Worm (Caenorhabditis elegans) whole organism, late embryonic: ENCODE data around the gene col-85.

Source experiments
- C08G9.2 ChIP-seq: sonication (generic microtip); optimal IDR thresholded peaks from 2 replicates; lab custom pipeline; 2016; ENCODE audit warnings: mild to moderate bottlenecking, missing genetic modification characterization, moderate library complexity, missing compliant biosample characterization
- F13H6.1 ChIP-seq: sonication (generic microtip); optimal IDR thresholded peaks from 2 replicates; lab custom pipeline; 2016; ENCODE audit warnings: missing genetic modification characterization, missing compliant biosample characterization
- K09A11.1 ChIP-seq: sonication (generic microtip); optimal IDR thresholded peaks from 2 replicates; lab custom pipeline; 2017; ENCODE audit warnings: antibody characterized with exemption, mild to moderate bottlenecking, missing genetic modification characterization, missing compliant biosample characterization; ENCODE audit not compliant: insufficient read depth
- T23F11.4 ChIP-seq: fragments of 200-800 bp; sonication (Bioruptor generic); optimal IDR thresholded peaks from 2 replicates; lab custom pipeline; 2018; ENCODE audit warnings: mild to moderate bottlenecking, missing genetic modification characterization, missing compliant biosample characterization
- Y22D7AL.16 ChIP-seq: sonication (generic microtip); optimal IDR thresholded peaks from 2 replicates; lab custom pipeline; 2016; ENCODE audit warnings: missing genetic modification characterization, missing compliant biosample characterization
- ama-1 ChIP-seq: fragments of 150-350 bp; optimal IDR thresholded peaks from 2 replicates; lab custom pipeline; 2014
- ceh-14 ChIP-seq: sonication (generic microtip); optimal IDR thresholded peaks from 2 replicates; lab custom pipeline; 2016; ENCODE audit warnings: missing genotype, missing genetic modification characterization, missing compliant biosample characterization
- ceh-18 ChIP-seq: sonication (generic microtip); optimal IDR thresholded peaks from 2 replicates; lab custom pipeline; 2016; ENCODE audit warnings: missing genetic modification characterization, missing compliant biosample characterization
- ceh-2 ChIP-seq: sonication (generic microtip); optimal IDR thresholded peaks from 2 replicates; lab custom pipeline; 2016; ENCODE audit warnings: missing genotype, missing genetic modification characterization, missing compliant biosample characterization
- ceh-24 ChIP-seq: sonication (generic microtip); optimal IDR thresholded peaks from 2 replicates; lab custom pipeline; 2016; ENCODE audit warnings: mild to moderate bottlenecking, missing genetic modification characterization, missing compliant biosample characterization
- ceh-30 ChIP-seq: fragments of 150-350 bp; optimal IDR thresholded peaks from 2 replicates; lab custom pipeline; 2014; ENCODE audit warnings: missing biosample characterization, missing genetic modification characterization
- ceh-31 ChIP-seq: sonication (generic microtip); optimal IDR thresholded peaks from 2 replicates; lab custom pipeline; 2016; ENCODE audit warnings: missing genetic modification characterization, missing compliant biosample characterization
- ceh-34 ChIP-seq: sonication (generic microtip); optimal IDR thresholded peaks from 2 replicates; lab custom pipeline; 2016; ENCODE audit warnings: mild to moderate bottlenecking, missing genetic modification characterization, missing compliant biosample characterization
- ceh-45 ChIP-seq: fragments of 200-800 bp; sonication (Bioruptor generic); IDR thresholded peaks from 2 replicates; pipeline ENCODE4 v1.3.6; 2022; ENCODE audit warnings: missing genetic modification reagents, missing genetic modification characterization, missing compliant biosample characterization
- ceh-48 ChIP-seq: sonication (generic microtip); optimal IDR thresholded peaks from 2 replicates; lab custom pipeline; 2016; ENCODE audit warnings: missing genetic modification characterization, inconsistent platforms, missing compliant biosample characterization
- ceh-9 ChIP-seq: sonication (generic microtip); optimal IDR thresholded peaks from 2 replicates; lab custom pipeline; 2016; ENCODE audit warnings: mild to moderate bottlenecking, missing genetic modification characterization, inconsistent platforms, missing compliant biosample characterization
- che-1 ChIP-seq: sonication (generic microtip); optimal IDR thresholded peaks from 2 replicates; lab custom pipeline; 2016; ENCODE audit warnings: mild to moderate bottlenecking, missing genetic modification characterization, missing compliant biosample characterization
- dmd-4 ChIP-seq: sonication (generic microtip); optimal IDR thresholded peaks from 2 replicates; lab custom pipeline; 2016; ENCODE audit warnings: borderline replicate concordance, missing genetic modification characterization, missing compliant biosample characterization
- dve-1 ChIP-seq: sonication (generic microtip); optimal IDR thresholded peaks from 2 replicates; lab custom pipeline; 2017; ENCODE audit warnings: antibody characterized with exemption, mild to moderate bottlenecking, missing genetic modification characterization, missing compliant biosample characterization
- elt-2 ChIP-seq: sonication (generic microtip); optimal IDR thresholded peaks from 2 replicates; lab custom pipeline; 2016; ENCODE audit warnings: missing genetic modification reagents, missing genetic modification characterization, missing compliant biosample characterization
- elt-4 ChIP-seq: sonication (generic microtip); optimal IDR thresholded peaks from 2 replicates; lab custom pipeline; 2016; ENCODE audit warnings: missing genetic modification characterization, missing compliant biosample characterization
- fax-1 ChIP-seq: sonication (generic microtip); optimal IDR thresholded peaks from 2 replicates; lab custom pipeline; 2016; ENCODE audit warnings: missing genotype, missing genetic modification characterization, missing compliant biosample characterization
- fkh-10 ChIP-seq: fragments of 150-350 bp; optimal IDR thresholded peaks from 2 replicates; lab custom pipeline; 2014; ENCODE audit warnings: missing biosample characterization, missing genetic modification reagents, missing genetic modification characterization
- hlh-13 ChIP-seq: fragments of 200-800 bp; sonication (Bioruptor generic); optimal IDR thresholded peaks from 2 replicates; lab custom pipeline; 2018; ENCODE audit warnings: mild to moderate bottlenecking, missing genetic modification characterization, missing compliant biosample characterization
- hlh-30 ChIP-seq: sonication (generic microtip); optimal IDR thresholded peaks from 2 replicates; lab custom pipeline; 2017; ENCODE audit warnings: antibody characterized with exemption, missing genetic modification characterization, missing compliant biosample characterization; ENCODE audit not compliant: insufficient read depth
- hlh-6 ChIP-seq: sonication (generic microtip); optimal IDR thresholded peaks from 2 replicates; lab custom pipeline; 2016; ENCODE audit warnings: missing genotype, missing genetic modification characterization, missing compliant biosample characterization
- hlh-8 ChIP-seq: sonication (generic microtip); optimal IDR thresholded peaks from 2 replicates; lab custom pipeline; 2016; ENCODE audit warnings: missing genotype, missing genetic modification characterization, missing compliant biosample characterization
- lin-11 ChIP-seq: fragments of 200-800 bp; sonication (Bioruptor generic); optimal IDR thresholded peaks from 2 replicates; lab custom pipeline; 2018; ENCODE audit warnings: mild to moderate bottlenecking, missing genetic modification characterization, missing compliant biosample characterization
- madf-2 ChIP-seq: sonication (generic microtip); optimal IDR thresholded peaks from 2 replicates; lab custom pipeline; 2017; ENCODE audit warnings: missing genetic modification characterization, missing compliant biosample characterization
- nfya-1 ChIP-seq: sonication (generic microtip); optimal IDR thresholded peaks from 2 replicates; lab custom pipeline; 2017; ENCODE audit warnings: missing genetic modification characterization, mild to moderate bottlenecking, missing compliant biosample characterization, antibody characterized with exemption, moderate library complexity
- nhr-232 ChIP-seq: sonication (generic microtip); optimal IDR thresholded peaks from 2 replicates; lab custom pipeline; 2016; ENCODE audit warnings: missing genetic modification characterization, missing compliant biosample characterization
- npax-4 ChIP-seq: sonication (generic microtip); optimal IDR thresholded peaks from 2 replicates; lab custom pipeline; 2016; ENCODE audit warnings: missing genetic modification characterization, missing compliant biosample characterization
- pag-3 ChIP-seq: sonication (generic microtip); optimal IDR thresholded peaks from 2 replicates; lab custom pipeline; 2016; ENCODE audit warnings: missing compliant biosample characterization, missing genetic modification characterization, borderline replicate concordance
- pha-2 ChIP-seq: sonication (generic microtip); optimal IDR thresholded peaks from 2 replicates; lab custom pipeline; 2017; ENCODE audit warnings: mild to moderate bottlenecking, missing genetic modification characterization, missing compliant biosample characterization
- pros-1 ChIP-seq: fragments of 150-350 bp; optimal IDR thresholded peaks from 2 replicates; lab custom pipeline; 2014; ENCODE audit warnings: missing biosample characterization, missing genetic modification reagents, missing genetic modification characterization
- rnt-1 ChIP-seq: sonication (generic microtip); optimal IDR thresholded peaks from 2 replicates; lab custom pipeline; 2016; ENCODE audit warnings: missing genetic modification characterization, missing compliant biosample characterization
- sdc-2 ChIP-seq: sonication (generic microtip); optimal IDR thresholded peaks from 2 replicates; lab custom pipeline; 2016; ENCODE audit warnings: missing genotype, missing genetic modification characterization, missing compliant biosample characterization
- syd-9 ChIP-seq: sonication (generic microtip); optimal IDR thresholded peaks from 2 replicates; lab custom pipeline; 2016; ENCODE audit warnings: mild to moderate bottlenecking, missing genetic modification characterization, moderate library complexity, missing compliant biosample characterization
- tbx-2 ChIP-seq: sonication (generic microtip); optimal IDR thresholded peaks from 2 replicates; lab custom pipeline; 2016; ENCODE audit warnings: missing genetic modification characterization, missing compliant biosample characterization
- ttx-3 ChIP-seq: sonication (generic microtip); optimal IDR thresholded peaks from 2 replicates; lab custom pipeline; 2016; ENCODE audit warnings: missing genetic modification reagents, missing genetic modification characterization, missing compliant biosample characterization
- unc-42 ChIP-seq: sonication (generic microtip); optimal IDR thresholded peaks from 2 replicates; lab custom pipeline; 2016; ENCODE audit warnings: missing genotype, missing genetic modification characterization, missing compliant biosample characterization
- unc-55 ChIP-seq: sonication (generic microtip); optimal IDR thresholded peaks from 2 replicates; lab custom pipeline; 2017; ENCODE audit warnings: missing biosample characterization, missing genetic modification reagents, missing genetic modification characterization
- unc-86 ChIP-seq: sonication (generic microtip); optimal IDR thresholded peaks from 2 replicates; lab custom pipeline; 2016; ENCODE audit warnings: missing genetic modification characterization, missing compliant biosample characterization
- zip-5 ChIP-seq: sonication (generic microtip); optimal IDR thresholded peaks from 2 replicates; lab custom pipeline; 2016; ENCODE audit warnings: missing genetic modification characterization, missing compliant biosample characterization
- ztf-16 ChIP-seq: sonication (generic microtip); optimal IDR thresholded peaks from 2 replicates; lab custom pipeline; 2017; ENCODE audit warnings: missing genetic modification characterization, missing compliant biosample characterization

The col-85 gene

ce11 chrII:12496981-12497380 is 2.1 kb upstream of the col-85 start, which contains the start of gene T21B4.3:
Gene T21B4.3, minus strand, starts transcription at chrII:12497081.
- TF ChIP-seq hlh-13 (GFP tag; lab: Kevin White, UChicago) (no peak), npax-4 (no peak), ceh-31 (tag; lab: Kevin White, UChicago) (no peak), Y22D7AL.16 (tag; lab: Kevin White, UChicago) (no peak)

ce11 chrII:12494067-12494477 is 823 bp downstream of the col-85 start:
- no peak for TF ChIP-seq ceh-45 (GFP tag; lab: Robert Waterston, UW)
- no peak for TF ChIP-seq sdc-2 (tag; lab: Kevin White, UChicago)
- TF ChIP-seq ceh-24 (tag; lab: Kevin White, UChicago): no peak
- TF ChIP-seq Y22D7AL.16 (tag; lab: Kevin White, UChicago): no peak
- no peak for TF ChIP-seq hlh-13 (GFP tag; lab: Kevin White, UChicago)
- TF ChIP-seq ztf-16 (tag; lab: Kevin White, UChicago): no peak
- TF ChIP-seq rnt-1 (tag; lab: Kevin White, UChicago): no peak
- no peak for TF ChIP-seq che-1 (tag; lab: Kevin White, UChicago)
- TF ChIP-seq nfya-1 (tag; lab: Kevin White, UChicago): no peak
- no peak for TF ChIP-seq lin-11 (tag; lab: Kevin White, UChicago)
- TF ChIP-seq C08G9.2 (tag; lab: Kevin White, UChicago): no peak
- no peak for TF ChIP-seq ceh-2 (tag; lab: Kevin White, UChicago)
- no peak for TF ChIP-seq fax-1 (tag; lab: Kevin White, UChicago)
- TF ChIP-seq ceh-9 (tag; lab: Kevin White, UChicago): no peak
- no peak for TF ChIP-seq unc-42

DNA sequence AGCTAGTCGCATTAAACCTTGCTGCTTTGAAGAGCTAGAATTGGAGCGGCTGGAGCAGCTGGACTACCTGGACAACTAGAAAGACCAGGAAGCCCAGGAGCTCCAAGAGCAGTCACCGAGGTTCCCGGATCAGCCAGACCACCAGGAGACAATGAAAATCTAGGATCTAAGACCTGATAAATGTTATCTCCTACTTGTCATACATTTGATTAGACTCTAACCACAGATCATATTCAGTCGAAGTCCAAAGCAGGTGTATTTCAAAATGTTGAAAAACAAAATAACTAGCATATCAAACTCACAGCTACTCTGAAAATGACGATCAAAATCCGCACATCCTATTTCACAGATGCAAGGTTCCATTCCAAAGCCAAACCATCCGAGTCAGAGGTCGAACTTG is 3.0 kb downstream of the col-85 start, which contains the start of gene srz-6:
srz-6 (plus strand) TSS at position 301 of the 400 bp plus-strand sequence.
- TF ChIP-seq elt-4 (tag; lab: Kevin White, UChicago): no peak
- TF ChIP-seq unc-55: no peak
- no peak for TF ChIP-seq ama-1 (lab: Kevin White, UChicago)
- no peak for TF ChIP-seq ceh-9 (tag; lab: Kevin White, UChicago)
- no peak for TF ChIP-seq T23F11.4 (GFP tag; lab: Kevin White, UChicago)
- no peak for TF ChIP-seq Y22D7AL.16 (tag; lab: Kevin White, UChicago)
- no peak for TF ChIP-seq elt-2
- TF ChIP-seq F13H6.1 (tag; lab: Kevin White, UChicago): no peak
- TF ChIP-seq pha-2 (tag; lab: Kevin White, UChicago): no peak
- TF ChIP-seq ceh-48 (tag; lab: Kevin White, UChicago): no peak
- TF ChIP-seq tbx-2: no peak
- no peak for TF ChIP-seq dmd-4 (tag; lab: Kevin White, UChicago)
- TF ChIP-seq ceh-18 (tag; lab: Kevin White, UChicago): no peak
- no peak for TF ChIP-seq zip-5 (tag; lab: Kevin White, UChicago)
- TF ChIP-seq hlh-8 (tag; lab: Kevin White, UChicago): no peak
- no peak for TF ChIP-seq hlh-6
- TF ChIP-seq ttx-3 (tag; lab: Kevin White, UChicago): no peak
- TF ChIP-seq ceh-14: no peak

- TF ChIP-seq pag-3 (tag; lab: Kevin White, UChicago) (no peak), K09A11.1 (tag; lab: Kevin White, UChicago) (no peak), elt-4 (tag; lab: Kevin White, UChicago) (no peak), ceh-14 (no peak), fkh-10 (GFP tag; lab: Kevin White, UChicago) (no peak), T23F11.4 (GFP tag; lab: Kevin White, UChicago) (no peak), hlh-30 (tag; lab: Kevin White, UChicago) (no peak), syd-9 (tag; lab: Kevin White, UChicago) (no peak), pros-1 (tag; lab: Kevin White, UChicago) (no peak), zip-5 (tag; lab: Kevin White, UChicago) (no peak), dve-1 (no peak), madf-2 (tag; lab: Kevin White, UChicago) (no peak), ceh-30 (tag; lab: Kevin White, UChicago) (no peak), nhr-232 (tag; lab: Kevin White, UChicago) (no peak), ceh-24 (tag; lab: Kevin White, UChicago) (no peak), lin-11 (tag; lab: Kevin White, UChicago) (no peak), ceh-34 (tag; lab: Kevin White, UChicago) (no peak), unc-86 (tag; lab: Kevin White, UChicago) (no peak), ceh-31 (tag; lab: Kevin White, UChicago) (no peak)
- TF ChIP-seq, all 69 proteins: peak for 0
Measured at ce11 chrII:12489903-12490302, 5.0 kb downstream of the col-85 start, which contains the start of gene T21B4.15. Gene T21B4.15, plus strand, starts transcription at chrII:12490203.
